Worm (Caenorhabditis elegans): ENCODE data around the gene T14B4.1.

The T14B4.1 gene

DNA sequence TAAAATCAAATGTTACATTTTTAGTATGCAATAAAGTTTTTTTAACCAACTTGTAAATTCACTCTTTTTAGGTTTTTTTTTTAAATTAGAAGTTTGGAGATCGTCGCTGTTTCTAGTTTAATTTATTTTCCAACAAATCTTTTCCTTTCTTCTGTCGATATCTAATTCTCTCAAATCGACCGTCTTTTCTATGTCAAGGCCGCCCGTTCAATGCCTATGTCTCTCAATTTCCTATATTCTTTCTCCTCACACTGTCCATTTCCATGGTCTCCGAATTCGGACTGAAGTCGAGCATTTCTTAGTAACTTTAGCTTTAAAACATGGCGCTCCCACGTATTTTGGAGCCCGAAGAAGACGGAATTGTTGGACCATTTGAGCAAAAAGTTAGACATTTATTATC lies 20.1 kb upstream of the T14B4.1 start, which contains the start of the genes T14B4.5 and T14B4.20:
Gene T14B4.5 (plus strand): TSS at position 226 of the 400 bp plus-strand sequence.
Gene T14B4.20 (plus strand): TSS at position 264 of the 400 bp plus-strand sequence.
- no peak for TF ChIP-seq unc-62 (GFP tag; optimal IDR thresholded peaks at IDR 0.05)

DNA sequence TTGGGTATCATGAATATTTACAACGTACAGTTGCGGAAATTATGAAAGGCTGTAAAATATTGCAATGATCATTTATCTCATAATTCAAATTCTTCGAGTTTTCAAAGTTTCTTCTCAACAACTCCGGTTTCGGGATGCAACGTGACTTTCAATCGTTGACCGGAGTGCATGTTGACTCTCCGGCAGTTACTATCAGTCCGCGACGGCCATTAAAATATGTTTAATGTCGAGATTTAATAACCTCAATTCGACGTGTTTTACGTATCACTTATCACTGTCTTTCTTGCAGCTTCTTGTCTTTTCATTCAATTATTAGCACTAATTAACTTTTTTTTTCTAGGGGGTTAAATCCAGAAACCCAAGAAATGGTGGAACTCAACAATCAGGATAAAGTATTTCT lies 18.5 kb upstream of the T14B4.1 start, which contains the start of gene tsp-10:
Gene tsp-10 (plus strand): TSS at position 366 of the 400 bp plus-strand sequence.
- no peak for TF ChIP-seq unc-62 (GFP tag; optimal IDR thresholded peaks at IDR 0.05)

ce11 chrII:6721581-6721980 lies 15.1 kb upstream of the T14B4.1 start:
- no peak for TF ChIP-seq unc-62 (GFP tag; optimal IDR thresholded peaks at IDR 0.05)

ce11 chrII:6726814-6727213 lies 9.9 kb upstream of the T14B4.1 start:
- no peak for TF ChIP-seq unc-62 (GFP tag; optimal IDR thresholded peaks at IDR 0.05)

ce11 chrII:6729331-6729730 lies 7.4 kb upstream of the T14B4.1 start, which contains the start of gene T14B4.8:
Gene T14B4.8, minus strand, starts transcription at chrII:6729390.
- TF ChIP-seq unc-62 (GFP tag; optimal IDR thresholded peaks at IDR 0.05) = no peak

ce11 chrII:6733718-6734117 lies 3.0 kb upstream of the T14B4.1 start, which contains the start of gene T14B4.9:
Gene T14B4.9, minus strand, starts transcription at chrII:6733818.
- TF ChIP-seq unc-62 (GFP tag; optimal IDR thresholded peaks at IDR 0.05) = no peak

DNA sequence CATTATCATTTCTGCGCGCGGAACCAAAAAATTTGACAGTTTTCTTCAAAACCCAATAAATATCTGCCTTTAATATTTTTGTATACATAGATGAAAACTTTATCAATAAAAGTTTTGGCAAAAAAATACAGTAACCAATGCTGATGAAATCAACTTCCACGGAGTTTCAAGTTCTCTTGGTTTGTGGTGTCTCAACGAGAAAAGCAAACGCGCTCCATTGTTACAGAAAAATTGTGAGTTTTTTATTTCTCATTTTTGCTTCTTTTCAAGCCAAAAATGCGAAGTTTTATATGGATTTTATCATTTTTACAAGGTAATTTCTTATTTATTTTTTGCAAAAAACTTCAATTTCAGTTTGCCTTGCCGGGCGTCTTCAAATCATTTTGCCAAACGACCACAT lies 2.0 kb upstream of the T14B4.1 start, which contains the start of gene T14B4.3:
Gene T14B4.3 (plus strand): TSS at position 264 of the 400 bp plus-strand sequence.
- TF ChIP-seq unc-62 (GFP tag; optimal IDR thresholded peaks at IDR 0.05) = no peak

ce11 chrII:6736066-6736465 lies 638 bp upstream of the T14B4.1 start, which contains the start of gene mrps-18.C:
Gene mrps-18.C, plus strand, starts transcription at chrII:6736203.
- TF ChIP-seq unc-62 (GFP tag; optimal IDR thresholded peaks at IDR 0.05) = no peak

- TF ChIP-seq unc-62 (GFP tag; optimal IDR thresholded peaks at IDR 0.05) = no peak
These were observed 4.7 kb downstream of the T14B4.1 start, which contains the start of gene exos-8 for ce11 chrII:6741428-6741827. Gene exos-8, plus strand, starts transcription at chrII:6741691.

DNA sequence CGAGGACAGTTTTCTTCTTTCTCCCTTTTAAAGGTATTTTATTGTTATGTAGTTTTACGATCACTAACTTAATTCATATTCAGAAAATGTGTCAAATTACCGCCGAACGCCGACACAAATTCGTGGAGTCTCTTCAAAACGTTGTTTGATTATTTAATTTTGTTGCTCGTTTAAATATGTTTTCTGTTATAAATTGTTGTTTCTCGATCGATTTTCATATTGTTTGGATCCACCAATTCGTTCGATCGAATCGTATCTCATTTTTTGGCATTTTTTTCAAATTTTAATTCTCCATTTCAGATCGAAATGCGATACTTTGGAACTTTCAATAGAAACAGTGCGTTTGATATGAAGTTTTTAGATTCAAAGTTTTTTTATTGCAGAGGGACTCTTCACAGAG lies 5.9 kb downstream of the T14B4.1 start, which contains the start of gene F41G3.6:
Gene F41G3.6 (plus strand): TSS at position 301 of the 400 bp plus-strand sequence.
- TF ChIP-seq unc-62 (GFP tag; optimal IDR thresholded peaks at IDR 0.05) = no peak

DNA sequence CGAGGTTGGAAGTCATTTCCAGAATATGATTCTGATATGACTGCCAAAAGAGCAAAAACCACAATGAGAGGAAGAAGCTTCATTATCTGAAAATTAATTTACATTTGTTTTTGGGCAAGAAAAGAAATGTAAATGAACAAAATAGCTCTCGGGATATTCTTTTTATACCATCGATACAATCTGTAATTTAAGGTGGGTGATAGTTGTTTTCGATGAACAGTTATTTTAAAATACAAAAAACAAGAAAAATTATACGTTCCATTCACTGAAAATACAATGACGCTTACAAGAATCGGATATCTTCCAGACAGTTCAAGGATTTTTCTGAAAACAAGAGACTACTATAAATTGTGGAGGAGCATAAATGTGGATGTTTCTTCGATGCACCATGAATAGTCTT lies 7.9 kb downstream of the T14B4.1 start, which contains the start of gene ins-15:
Gene ins-15 (minus strand): TSS at position 101 of the 400 bp plus-strand sequence.
- no peak for TF ChIP-seq unc-62 (GFP tag; optimal IDR thresholded peaks at IDR 0.05)

DNA sequence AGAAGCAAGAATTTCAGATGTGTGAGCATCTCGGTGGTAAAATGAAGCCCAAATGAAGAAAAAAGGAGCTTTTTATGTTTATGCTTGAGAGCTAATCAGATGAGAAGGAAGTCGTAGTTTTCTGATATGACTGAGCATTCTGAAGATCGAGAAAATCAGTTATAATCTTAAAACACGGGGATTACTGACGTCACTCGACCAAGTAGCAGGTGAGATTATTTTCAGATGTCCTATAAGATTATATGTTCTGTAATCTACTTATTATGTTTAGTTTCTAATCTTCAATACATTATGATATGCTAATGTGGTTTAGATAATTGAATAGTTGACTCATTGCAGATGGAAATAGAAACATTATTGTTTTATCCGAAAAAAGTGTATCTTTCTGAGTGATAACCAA lies 9.1 kb downstream of the T14B4.1 start, which contains the start of gene ins-14:
Gene ins-14 (minus strand): TSS at position 32 of the 400 bp plus-strand sequence.
- no peak for TF ChIP-seq unc-62 (GFP tag; optimal IDR thresholded peaks at IDR 0.05)

- no peak for TF ChIP-seq unc-62 (GFP tag; optimal IDR thresholded peaks at IDR 0.05)
These were observed 9.7 kb downstream of the T14B4.1 start, which contains the start of gene F41G3.5 for ce11 chrII:6746404-6746803. Gene F41G3.5, plus strand, starts transcription at chrII:6746704.

ce11 chrII:6749422-6749821 lies 12.7 kb downstream of the T14B4.1 start, which contains the start of gene F41G3.10:
Gene F41G3.10, minus strand, starts transcription at chrII:6749522.
- no peak for TF ChIP-seq unc-62 (GFP tag; optimal IDR thresholded peaks at IDR 0.05)

ce11 chrII:6750929-6751328 lies 14.2 kb downstream of the T14B4.1 start, which contains the start of gene F41G3.20:
Gene F41G3.20, minus strand, starts transcription at chrII:6751029.
- no peak for TF ChIP-seq unc-62 (GFP tag; optimal IDR thresholded peaks at IDR 0.05)

DNA sequence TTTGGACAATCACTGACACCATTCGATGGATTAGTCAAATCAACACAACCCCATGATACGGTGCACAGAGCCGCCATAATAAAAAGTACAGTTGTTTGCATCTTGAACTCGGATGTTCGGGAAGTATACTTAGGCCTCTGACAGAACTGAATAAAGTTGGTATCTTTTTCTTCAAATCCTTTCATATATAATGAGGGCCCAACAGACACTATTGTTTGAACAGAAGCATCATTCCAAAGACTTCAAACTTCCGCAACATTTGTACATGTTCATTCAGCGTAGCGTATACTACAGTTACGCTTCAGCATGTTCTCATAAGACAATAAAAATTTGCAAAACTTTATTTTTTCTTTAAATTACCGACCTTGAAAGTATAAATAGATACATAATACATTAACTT lies 15.3 kb downstream of the T14B4.1 start, which contains the start of gene F41G3.19:
Gene F41G3.19 (minus strand): TSS at position 101 of the 400 bp plus-strand sequence.
- TF ChIP-seq unc-62 (GFP tag; optimal IDR thresholded peaks at IDR 0.05) = no peak

DNA sequence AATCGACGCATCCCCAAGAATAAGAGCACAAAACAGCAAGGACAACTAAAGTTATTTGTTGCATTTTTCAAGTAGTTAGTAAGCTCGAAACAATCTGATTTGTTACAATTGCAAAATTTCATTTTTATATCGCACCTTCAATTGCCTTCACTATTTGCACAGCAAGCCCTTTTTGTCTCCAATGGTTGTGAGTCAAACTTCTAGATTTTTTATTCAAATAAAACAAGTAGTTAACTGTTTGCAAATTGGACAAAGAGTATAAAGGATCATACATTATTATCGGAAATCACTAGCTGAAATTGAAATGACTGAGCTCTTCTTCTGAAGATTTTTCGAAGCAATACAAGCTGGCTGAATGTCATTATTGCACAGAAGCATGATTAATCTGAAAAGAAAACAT lies 16.1 kb downstream of the T14B4.1 start, which contains the start of gene F41G3.21:
Gene F41G3.21 (minus strand): TSS at position 101 of the 400 bp plus-strand sequence.
- TF ChIP-seq unc-62 (GFP tag; optimal IDR thresholded peaks at IDR 0.05) = no peak
